Worm (Caenorhabditis elegans) whole organism, midembryonic: Measurements from ENCODE around the gene R05F9.11.

Experiments
- T22C8.4 ChIP-seq: fragments of 200-800 bp; sonication (Bioruptor generic); IDR thresholded peaks from 2 replicates; pipeline ENCODE4 v1.3.6; 2022; ENCODE audit warnings: missing genetic modification characterization, missing compliant biosample characterization
- cog-1 ChIP-seq: sonication (generic microtip); optimal IDR thresholded peaks from 2 replicates; lab custom pipeline; 2016; ENCODE audit warnings: missing genetic modification characterization, missing compliant biosample characterization
- flt-1 ChIP-seq: fragments of 200-800 bp; sonication (Bioruptor generic); IDR thresholded peaks from 2 replicates; pipeline ENCODE4 v1.3.6; 2022; ENCODE audit warnings: missing genetic modification characterization, missing compliant biosample characterization
- klf-2 ChIP-seq: fragments of 200-800 bp; sonication (Bioruptor generic); conservative IDR thresholded peaks from 2 replicates; pipeline ENCODE4 v1.3.6; 2022; ENCODE audit warnings: missing genetic modification reagents, missing genetic modification characterization, missing compliant biosample characterization
- med-1 ChIP-seq: sonication (generic microtip); optimal IDR thresholded peaks from 2 replicates; lab custom pipeline; 2017; ENCODE audit warnings: missing genetic modification characterization, mild to moderate bottlenecking, missing compliant biosample characterization, antibody characterized with exemption, missing genetic modification reagents; ENCODE audit not compliant: insufficient read depth
- ref-1 ChIP-seq: fragments of 200-800 bp; sonication (Bioruptor generic); conservative IDR thresholded peaks from 2 replicates; pipeline ENCODE4 v1.3.6; 2022; ENCODE audit warnings: missing genetic modification reagents, missing genetic modification characterization, missing compliant biosample characterization
- tab-1 ChIP-seq: fragments of 200-800 bp; sonication (Bioruptor generic); IDR thresholded peaks from 2 replicates; pipeline ENCODE4 v1.3.6; 2022; ENCODE audit warnings: missing genetic modification characterization, missing compliant biosample characterization
- ztf-23 ChIP-seq: fragments of 200-800 bp; sonication (Bioruptor generic); IDR thresholded peaks from 2 replicates; pipeline ENCODE4 v1.3.6; 2022; ENCODE audit warnings: missing genetic modification reagents, missing genetic modification characterization, missing compliant biosample characterization
- ztf-29 ChIP-seq: fragments of 200-800 bp; sonication (Bioruptor generic); IDR thresholded peaks from 2 replicates; pipeline ENCODE4 v1.3.6; 2022; ENCODE audit warnings: missing genetic modification reagents, missing genetic modification characterization, missing compliant biosample characterization

Gene R05F9.11

ce11 chrII:4872359-4872758 lies 41.7 kb downstream of the R05F9.11 start:
- 0 out of 2 replicates have a peak, but pooled peaks have one; percentile 9 for TF ChIP-seq ref-1 (GFP tag; lab: Robert Waterston, UW)
- TF ChIP-seq tab-1 (GFP tag; lab: Robert Waterston, UW) = 0 out of 2 replicates have a peak, but pooled peaks have one; percentile 60

DNA sequence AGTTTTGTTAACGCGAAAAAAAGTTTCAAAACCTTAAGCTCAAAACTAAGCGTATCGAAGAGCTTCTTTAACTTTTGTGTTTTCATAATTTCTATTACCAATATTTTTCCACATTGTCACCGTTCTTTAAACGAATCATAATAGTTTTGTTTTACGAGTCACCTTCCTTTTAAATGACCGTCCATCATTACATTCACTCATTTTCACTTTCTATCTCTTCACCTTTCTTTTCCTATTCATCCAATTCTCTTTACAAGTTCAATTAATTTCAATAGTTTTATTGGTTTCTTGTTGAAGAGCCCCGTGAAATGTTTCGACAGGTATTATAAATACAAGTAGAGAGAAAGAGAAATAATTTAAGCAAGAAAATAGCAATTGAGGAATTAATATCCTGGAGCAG lies 42.2 kb downstream of the R05F9.11 start:
- TF ChIP-seq klf-2 (GFP tag; lab: Robert Waterston, UW) (no peak), ref-1 (GFP tag; lab: Robert Waterston, UW) (no peak), med-1 (GFP tag; lab: Kevin White, UChicago) (no peak), flt-1 (GFP tag; lab: Robert Waterston, UW) (no peak), cog-1 (no peak), tab-1 (GFP tag; lab: Robert Waterston, UW) (no peak), ztf-23 (GFP tag; lab: Robert Waterston, UW) (no peak), ztf-29 (no peak), T22C8.4 (GFP tag; lab: Robert Waterston, UW) (no peak)

- TF ChIP-seq ztf-29 (no peak), ref-1 (GFP tag; lab: Robert Waterston, UW) (no peak)
Measured at ce11 chrII:4870691-4871090, 43.3 kb downstream of the R05F9.11 start, which contains the start of gene col-20. TSS of gene col-20 (minus strand) at chrII:4870791.

ce11 chrII:4869793-4870343 lies 44.1 kb downstream of the R05F9.11 start:
- TF ChIP-seq med-1 (GFP tag; lab: Kevin White, UChicago) (no peak), tab-1 (GFP tag; lab: Robert Waterston, UW) (no peak), ztf-23 (GFP tag; lab: Robert Waterston, UW) (no peak), T22C8.4 (GFP tag; lab: Robert Waterston, UW) (no peak), cog-1 (no peak), ref-1 (GFP tag; lab: Robert Waterston, UW) (no peak), flt-1 (GFP tag; lab: Robert Waterston, UW) (no peak), klf-2 (GFP tag; lab: Robert Waterston, UW) (no peak), ztf-29 (no peak)

- TF ChIP-seq tab-1 (GFP tag; lab: Robert Waterston, UW) (no peak), T22C8.4 (GFP tag; lab: Robert Waterston, UW) (no peak), med-1 (GFP tag; lab: Kevin White, UChicago) (no peak), klf-2 (GFP tag; lab: Robert Waterston, UW) (no peak), flt-1 (GFP tag; lab: Robert Waterston, UW) (no peak), ztf-29 (no peak), ref-1 (GFP tag; lab: Robert Waterston, UW) (no peak), cog-1 (no peak), ztf-23 (GFP tag; lab: Robert Waterston, UW) (no peak)
Measured at ce11 chrII:4867476-4867875, 46.5 kb downstream of the R05F9.11 start, which contains the start of gene col-17. TSS of gene col-17 (minus strand) at chrII:4867576.

DNA sequence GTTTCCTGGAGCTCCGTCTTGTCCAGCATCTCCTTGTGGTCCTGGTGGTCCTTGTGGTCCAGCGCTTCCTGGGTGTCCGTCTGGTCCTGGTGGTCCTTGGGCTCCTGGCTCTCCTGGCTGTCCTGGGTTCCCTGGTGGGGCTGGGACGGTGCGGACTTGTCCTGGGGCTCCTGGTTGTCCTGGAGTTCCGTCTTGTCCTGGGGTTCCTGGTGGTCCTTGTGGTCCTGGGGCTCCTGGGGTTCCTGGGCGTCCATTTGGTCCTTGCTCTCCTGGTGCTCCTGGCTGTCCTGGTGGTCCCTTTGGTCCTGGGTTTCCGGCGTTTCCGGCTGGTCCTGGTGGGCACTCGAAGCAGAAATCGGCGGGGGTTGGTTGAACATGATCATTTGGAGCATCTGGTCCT lies 47.2 kb downstream of the R05F9.11 start:
- TF ChIP-seq flt-1 (GFP tag; lab: Robert Waterston, UW) = 0 out of 2 replicates have a peak, but pooled peaks have one; percentile 13

DNA sequence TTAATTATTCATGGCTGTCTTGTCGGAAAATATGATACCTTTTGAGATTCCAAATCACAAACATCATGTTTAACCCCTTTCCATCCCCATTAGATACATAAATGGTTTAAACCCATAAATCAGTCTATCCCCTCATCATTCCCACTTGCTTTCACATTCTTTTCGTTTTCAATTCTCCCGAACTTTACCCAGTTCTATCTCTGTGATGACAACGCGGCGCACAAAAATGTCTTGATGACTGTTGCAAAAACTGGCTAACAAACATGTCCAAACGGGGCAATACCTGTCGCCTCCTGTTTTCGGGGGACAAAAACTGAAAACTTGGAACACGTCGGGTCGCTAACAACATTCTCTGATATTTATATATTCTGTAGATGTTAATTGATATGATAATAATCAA lies 48.0 kb downstream of the R05F9.11 start:
- TF ChIP-seq T22C8.4 (GFP tag; lab: Robert Waterston, UW) (no peak), ref-1 (GFP tag; lab: Robert Waterston, UW) (no peak), med-1 (GFP tag; lab: Kevin White, UChicago) (no peak), ztf-23 (GFP tag; lab: Robert Waterston, UW) (no peak)

DNA sequence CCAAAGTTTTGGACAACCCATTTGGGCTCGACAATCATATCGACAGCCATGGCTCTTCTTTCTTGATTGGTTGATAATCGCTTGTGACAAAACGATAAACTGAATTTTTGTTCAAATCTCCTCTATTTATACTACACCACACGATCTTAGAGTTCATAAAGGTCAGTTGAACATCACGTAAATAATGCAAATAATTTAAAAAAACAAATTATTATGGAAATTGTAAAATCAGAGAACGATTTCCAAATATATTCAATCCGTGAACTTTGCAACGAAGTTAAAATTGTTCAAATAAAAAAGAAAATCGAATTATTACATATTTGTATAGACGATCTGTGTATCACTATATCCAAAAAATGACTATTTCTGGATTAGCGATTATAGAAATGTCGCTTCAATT lies 50.7 kb downstream of the R05F9.11 start, which contains the start of the genes mpst-4 and F11G11.14:
Gene mpst-4, minus strand, starts transcription at position 101 of the 400 bp plus-strand sequence.
Gene F11G11.14, plus strand, starts transcription at position 325 of the 400 bp plus-strand sequence.
- TF ChIP-seq ztf-23 (GFP tag; lab: Robert Waterston, UW) = no peak
- no peak for TF ChIP-seq med-1 (GFP tag; lab: Kevin White, UChicago)
- no peak for TF ChIP-seq cog-1
- no peak for TF ChIP-seq T22C8.4 (GFP tag; lab: Robert Waterston, UW)
- TF ChIP-seq ztf-29 = no peak
- TF ChIP-seq flt-1 (GFP tag; lab: Robert Waterston, UW) = no peak
- TF ChIP-seq ref-1 (GFP tag; lab: Robert Waterston, UW) = no peak
- TF ChIP-seq klf-2 (GFP tag; lab: Robert Waterston, UW) = no peak
- no peak for TF ChIP-seq tab-1 (GFP tag; lab: Robert Waterston, UW)
